Worm (Caenorhabditis elegans) whole organism, late embryonic: ENCODE results near the gene T18D3.9.

ENCODE experiments used
- ceh-9 ChIP-seq: sonication (generic microtip); optimal IDR thresholded peaks from 2 replicates; lab custom pipeline; 2016; ENCODE audit warnings: mild to moderate bottlenecking, missing genetic modification characterization, inconsistent platforms, missing compliant biosample characterization
- elt-2 ChIP-seq: sonication (generic microtip); optimal IDR thresholded peaks from 2 replicates; lab custom pipeline; 2016; ENCODE audit warnings: missing genetic modification reagents, missing genetic modification characterization, missing compliant biosample characterization
- fkh-10 ChIP-seq: fragments of 150-350 bp; optimal IDR thresholded peaks from 2 replicates; lab custom pipeline; 2014; ENCODE audit warnings: missing biosample characterization, missing genetic modification reagents, missing genetic modification characterization
- lin-11 ChIP-seq: fragments of 200-800 bp; sonication (Bioruptor generic); optimal IDR thresholded peaks from 2 replicates; lab custom pipeline; 2018; ENCODE audit warnings: mild to moderate bottlenecking, missing genetic modification characterization, missing compliant biosample characterization
- nhr-11 ChIP-seq: fragments of 150-350 bp; optimal IDR thresholded peaks from 2 replicates; lab custom pipeline; 2014; ENCODE audit warnings: missing biosample characterization, missing genetic modification characterization
- sdc-2 ChIP-seq: sonication (generic microtip); optimal IDR thresholded peaks from 2 replicates; lab custom pipeline; 2016; ENCODE audit warnings: missing genotype, missing genetic modification characterization, missing compliant biosample characterization
- syd-9 ChIP-seq: sonication (generic microtip); optimal IDR thresholded peaks from 2 replicates; lab custom pipeline; 2016; ENCODE audit warnings: mild to moderate bottlenecking, missing genetic modification characterization, moderate library complexity, missing compliant biosample characterization
- tbx-2 ChIP-seq: sonication (generic microtip); optimal IDR thresholded peaks from 2 replicates; lab custom pipeline; 2016; ENCODE audit warnings: missing genetic modification characterization, missing compliant biosample characterization
- tbx-7 ChIP-seq: sonication (generic microtip); optimal IDR thresholded peaks from 2 replicates; lab custom pipeline; 2016; ENCODE audit warnings: missing genotype, missing genetic modification characterization, missing compliant biosample characterization

DNA sequence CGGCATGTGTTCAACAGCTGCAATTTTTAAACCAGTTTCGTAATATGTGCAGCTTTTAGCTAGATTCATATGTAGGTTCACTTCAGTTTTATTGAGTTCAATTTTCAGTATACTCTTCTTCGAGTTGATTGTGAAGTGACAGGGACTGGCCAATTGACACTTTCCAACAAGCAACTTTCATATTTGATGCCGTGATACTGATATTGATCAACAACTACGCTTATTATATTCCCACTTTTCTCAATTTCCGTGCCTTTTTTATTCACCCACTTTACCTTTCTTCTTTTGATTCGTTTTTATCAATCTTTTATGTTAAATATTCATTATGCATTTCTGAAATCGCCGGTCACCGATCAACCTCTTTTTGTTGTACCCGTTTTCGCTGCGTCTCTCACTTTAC is 29.8 kb upstream of the T18D3.9 start:
- TF ChIP-seq lin-11 = no peak
- no peak for TF ChIP-seq nhr-11 (tag; lab: Kevin White, UChicago)
- TF ChIP-seq ceh-9 = no peak
- TF ChIP-seq fkh-10 (GFP tag; lab: Kevin White, UChicago) = no peak
- TF ChIP-seq tbx-7 (tag; lab: Kevin White, UChicago) = no peak
- TF ChIP-seq tbx-2 (tag; lab: Kevin White, UChicago) = no peak
- TF ChIP-seq elt-2 (tag; lab: Kevin White, UChicago) = no peak
- TF ChIP-seq syd-9 = no peak
- no peak for TF ChIP-seq sdc-2
